Worm (Caenorhabditis elegans) whole organism, L1 larva: ENCODE data around the gene semo-1.

Source experiments
- egl-27 ChIP-seq, 2 experiments: fragments of 150-350 bp in 1 of 2; sonication (generic microtip); optimal IDR thresholded peaks; 3 replicates each; lab custom pipeline; 2017 to 2018; ENCODE audit warnings: missing biosample characterization in 2 of 2, missing genetic modification characterization in 2 of 2, missing genetic modification reagents in 2 of 2
- hpl-2 ChIP-seq: fragments of 150-350 bp; optimal IDR thresholded peaks from 2 replicates; lab custom pipeline; 2014; ENCODE audit warnings: missing biosample characterization, missing genetic modification reagents, missing genetic modification characterization
- mdl-1 ChIP-seq, 2 experiments: fragments of 150-350 bp; optimal IDR thresholded peaks; 2 replicates each; lab custom pipeline; 2014 to 2017; ENCODE audit warnings: missing biosample characterization in 2 of 2, missing genetic modification characterization in 2 of 2, inconsistent platforms in 1 of 2
- nhr-85 ChIP-seq: sonication (generic microtip); peaks from one replicate; lab custom pipeline; 2016; ENCODE audit warnings: missing genetic modification characterization, inconsistent platforms, missing compliant biosample characterization
- unc-30 ChIP-seq: sonication (generic microtip); optimal IDR thresholded peaks from 2 replicates; lab custom pipeline; 2017; ENCODE audit warnings: missing biosample characterization, missing genetic modification characterization

- TF ChIP-seq hpl-2 (GFP tag; lab: Kevin White, UChicago) (no peak), unc-30 (tag; lab: Kevin White, UChicago) (no peak), egl-27 (tag; optimal IDR thresholded peaks at IDR 0.05; lab: Kevin White, UChicago) (no peak), nhr-85 (tag; lab: Kevin White, UChicago) (no peak), mdl-1 (tag; optimal IDR thresholded peaks at IDR 0.05; lab: Kevin White, UChicago) (no peak)
Observed at ce11 chrIV:14043680-14044079, 7.3 kb upstream of the semo-1 start, which contains the start of gene Y37A1B.7.
